Worm (Caenorhabditis elegans) whole organism, L3 larva: ENCODE results near the gene let-99.

Experiments used
- R02D3.7 ChIP-seq: fragments of 150-350 bp; optimal IDR thresholded peaks from 2 replicates; lab custom pipeline; 2014; ENCODE audit warnings: missing biosample characterization, missing genetic modification characterization
- ZK546.5 ChIP-seq: sonication (generic microtip); optimal IDR thresholded peaks from 2 replicates; lab custom pipeline; 2017; ENCODE audit warnings: missing biosample characterization, missing genetic modification characterization
- aly-2 ChIP-seq: fragments of 150-350 bp; optimal IDR thresholded peaks from 2 replicates; lab custom pipeline; 2014; ENCODE audit warnings: missing biosample characterization, missing genetic modification characterization
- ama-1 ChIP-seq: fragments of 150-350 bp; optimal IDR thresholded peaks from 2 replicates; lab custom pipeline; 2018
- ceh-16 ChIP-seq: sonication (generic microtip); optimal IDR thresholded peaks from 2 replicates; lab custom pipeline; 2017; ENCODE audit warnings: missing biosample characterization, missing genetic modification characterization
- ceh-28 ChIP-seq: fragments of 150-350 bp; optimal IDR thresholded peaks from 2 replicates; lab custom pipeline; 2014; ENCODE audit warnings: missing biosample characterization, missing genetic modification reagents, missing genetic modification characterization
- ceh-82 ChIP-seq: fragments of 150-350 bp; optimal IDR thresholded peaks from 2 replicates; lab custom pipeline; 2014; ENCODE audit warnings: missing biosample characterization, missing genetic modification characterization
- ceh-9 ChIP-seq: sonication (generic microtip); optimal IDR thresholded peaks from 2 replicates; lab custom pipeline; 2018; ENCODE audit warnings: missing biosample characterization, missing genetic modification characterization
- daf-12 ChIP-seq: fragments of 150-350 bp; optimal IDR thresholded peaks from 2 replicates; lab custom pipeline; 2014; ENCODE audit warnings: missing biosample characterization, missing genetic modification reagents, missing genetic modification characterization
- egl-27 ChIP-seq: sonication (generic microtip); optimal IDR thresholded peaks from 4 replicates; lab custom pipeline; 2017; ENCODE audit warnings: missing biosample characterization, missing genetic modification reagents, missing genetic modification characterization
- egl-5 ChIP-seq: fragments of 150-350 bp; optimal IDR thresholded peaks from 2 replicates; lab custom pipeline; 2017; ENCODE audit warnings: missing biosample characterization, missing genetic modification reagents, missing genetic modification characterization, inconsistent platforms
- elt-1 ChIP-seq: fragments of 150-350 bp; optimal IDR thresholded peaks from 2 replicates; lab custom pipeline; 2014; ENCODE audit warnings: missing biosample characterization, missing genetic modification characterization
- elt-2 ChIP-seq: sonication (generic microtip); optimal IDR thresholded peaks from 2 replicates; lab custom pipeline; 2016; ENCODE audit warnings: missing genetic modification reagents, mild to moderate bottlenecking, missing genetic modification characterization, missing compliant biosample characterization
- elt-3 ChIP-seq, 3 experiments: fragments of 150-350 bp in 1 of 3; sonication (generic microtip) in 2 of 3; optimal IDR thresholded peaks; 2 replicates in 2 of 3; 4 replicates in 1 of 3; lab custom pipeline; 2014 to 2017; ENCODE audit warnings: missing biosample characterization in 3 of 3, missing genetic modification characterization in 3 of 3
- eor-1 ChIP-seq, 2 experiments: fragments of 150-350 bp; optimal IDR thresholded peaks; 2 replicates each; lab custom pipeline; 2014 to 2018; ENCODE audit warnings: missing biosample characterization in 2 of 2, missing genetic modification characterization in 2 of 2
- fkh-10 ChIP-seq: sonication (generic microtip); optimal IDR thresholded peaks from 2 replicates; lab custom pipeline; 2017; ENCODE audit warnings: missing biosample characterization, missing genetic modification reagents, missing genetic modification characterization
- fkh-2 ChIP-seq: fragments of 150-350 bp; optimal IDR thresholded peaks from 2 replicates; lab custom pipeline; 2014; ENCODE audit warnings: missing biosample characterization, missing genetic modification reagents, missing genetic modification characterization
- fos-1 ChIP-seq: fragments of 150-350 bp; optimal IDR thresholded peaks from 2 replicates; lab custom pipeline; 2014; ENCODE audit warnings: missing biosample characterization, missing genetic modification characterization
- hmg-11 ChIP-seq: sonication (generic microtip); optimal IDR thresholded peaks from 2 replicates; lab custom pipeline; 2016; ENCODE audit warnings: missing genetic modification characterization, missing compliant biosample characterization
- jun-1 ChIP-seq: fragments of 150-350 bp; optimal IDR thresholded peaks from 2 replicates; lab custom pipeline; 2014; ENCODE audit warnings: missing biosample characterization, missing genetic modification reagents, missing genetic modification characterization
- lin-15B ChIP-seq: fragments of 150-350 bp; optimal IDR thresholded peaks from 2 replicates; lab custom pipeline; 2014; ENCODE audit warnings: missing biosample characterization, missing genetic modification characterization
- lin-39 ChIP-seq: fragments of 150-350 bp; optimal IDR thresholded peaks from 2 replicates; lab custom pipeline; 2018; ENCODE audit warnings: missing biosample characterization, missing genetic modification reagents, missing genetic modification characterization
- lsy-12 ChIP-seq: sonication (generic microtip); optimal IDR thresholded peaks from 2 replicates; lab custom pipeline; 2016; ENCODE audit warnings: mild to moderate bottlenecking, missing genetic modification characterization, missing compliant biosample characterization
- mdl-1 ChIP-seq: fragments of 150-350 bp; optimal IDR thresholded peaks from 2 replicates; lab custom pipeline; 2014; ENCODE audit warnings: missing biosample characterization, missing genetic modification characterization
- mml-1 ChIP-seq: fragments of 150-350 bp; sonication (generic microtip); optimal IDR thresholded peaks from 3 replicates; lab custom pipeline; 2014; ENCODE audit warnings: missing biosample characterization, missing genetic modification characterization
- nfya-1 ChIP-seq: sonication (generic microtip); optimal IDR thresholded peaks from 2 replicates; lab custom pipeline; 2017; ENCODE audit warnings: missing genetic modification characterization, mild to moderate bottlenecking, missing compliant biosample characterization, antibody characterized with exemption, moderate library complexity; ENCODE audit not compliant: insufficient read depth
- nhr-11 ChIP-seq: fragments of 150-350 bp; optimal IDR thresholded peaks from 2 replicates; lab custom pipeline; 2014; ENCODE audit warnings: missing biosample characterization, missing genetic modification characterization
- nhr-12 ChIP-seq: fragments of 150-350 bp; optimal IDR thresholded peaks from 2 replicates; lab custom pipeline; 2014; ENCODE audit warnings: missing biosample characterization, missing genetic modification characterization
- nhr-23 ChIP-seq: fragments of 150-350 bp; optimal IDR thresholded peaks from 2 replicates; lab custom pipeline; 2014; ENCODE audit warnings: missing biosample characterization, missing genetic modification reagents, missing genetic modification characterization
- nhr-237 ChIP-seq: fragments of 150-350 bp; optimal IDR thresholded peaks from 2 replicates; lab custom pipeline; 2014; ENCODE audit warnings: missing biosample characterization, missing genetic modification characterization
- nhr-25 ChIP-seq: sonication (generic microtip); optimal IDR thresholded peaks from 2 replicates; lab custom pipeline; 2017; ENCODE audit warnings: missing biosample characterization, missing genetic modification characterization
- nhr-28 ChIP-seq: fragments of 150-350 bp; optimal IDR thresholded peaks from 2 replicates; lab custom pipeline; 2014; ENCODE audit warnings: missing biosample characterization, missing genetic modification characterization
- nhr-43 ChIP-seq: sonication (generic microtip); optimal IDR thresholded peaks from 2 replicates; lab custom pipeline; 2016; ENCODE audit warnings: mild to moderate bottlenecking, missing genetic modification characterization, missing compliant biosample characterization; ENCODE audit not compliant: poor library complexity, severe bottlenecking
- nhr-67 ChIP-seq: fragments of 150-350 bp; optimal IDR thresholded peaks from 2 replicates; lab custom pipeline; 2014; ENCODE audit warnings: missing biosample characterization, missing genetic modification characterization
- nhr-76 ChIP-seq: fragments of 150-350 bp; sonication (generic microtip); optimal IDR thresholded peaks from 5 replicates; lab custom pipeline; 2014; ENCODE audit warnings: missing biosample characterization, missing genetic modification characterization
- nhr-77 ChIP-seq: fragments of 150-350 bp; optimal IDR thresholded peaks from 2 replicates; lab custom pipeline; 2014; ENCODE audit warnings: missing biosample characterization, missing genetic modification characterization
- pha-4 ChIP-seq: fragments of 150-350 bp; optimal IDR thresholded peaks from 2 replicates; lab custom pipeline; 2014; ENCODE audit warnings: missing biosample characterization, missing genetic modification reagents, missing genetic modification characterization
- pqm-1 ChIP-seq: fragments of 150-350 bp; optimal IDR thresholded peaks from 2 replicates; lab custom pipeline; 2017; ENCODE audit warnings: missing biosample characterization, missing genetic modification characterization, inconsistent platforms
- sea-2 ChIP-seq: fragments of 150-350 bp; sonication (generic microtip); optimal IDR thresholded peaks from 4 replicates; lab custom pipeline; 2014; ENCODE audit warnings: missing biosample characterization, missing genetic modification reagents, missing genetic modification characterization
- skn-1 ChIP-seq: fragments of 150-350 bp; optimal IDR thresholded peaks from 2 replicates; lab custom pipeline; 2014; ENCODE audit warnings: missing biosample characterization, missing genetic modification characterization
- snpc-4 ChIP-seq: fragments of 150-350 bp; optimal IDR thresholded peaks from 2 replicates; lab custom pipeline; 2014; ENCODE audit warnings: missing biosample characterization, missing genetic modification characterization
- tbx-2 ChIP-seq: sonication (generic microtip); optimal IDR thresholded peaks from 2 replicates; lab custom pipeline; 2016; ENCODE audit warnings: mild to moderate bottlenecking, missing genetic modification characterization, missing compliant biosample characterization
- unc-39 ChIP-seq: sonication (generic microtip); optimal IDR thresholded peaks from 4 replicates; lab custom pipeline; 2017; ENCODE audit warnings: missing biosample characterization, missing genetic modification characterization
- unc-62 ChIP-seq: fragments of 150-350 bp; sonication (generic microtip); optimal IDR thresholded peaks from 4 replicates; lab custom pipeline; 2014; ENCODE audit warnings: missing biosample characterization, missing genetic modification reagents, missing genetic modification characterization
- zag-1 ChIP-seq: fragments of 150-350 bp; optimal IDR thresholded peaks from 2 replicates; lab custom pipeline; 2014; ENCODE audit warnings: missing biosample characterization, missing genetic modification characterization
- ztf-11 ChIP-seq: fragments of 150-350 bp; optimal IDR thresholded peaks from 2 replicates; lab custom pipeline; 2014; ENCODE audit warnings: missing biosample characterization, missing genetic modification characterization
- ztf-4 ChIP-seq: fragments of 150-350 bp; optimal IDR thresholded peaks from 2 replicates; lab custom pipeline; 2014; ENCODE audit warnings: missing biosample characterization, missing genetic modification characterization

let-99 gene

ce11 chrIV:12594574-12594973, 26.9 kb downstream of the let-99 start:
- no peak for TF ChIP-seq unc-39 (tag; lab: Kevin White, UChicago)
- TF ChIP-seq nhr-11: no peak
- TF ChIP-seq lin-15B (tag; lab: Kevin White, UChicago): peak; percentile 46
- TF ChIP-seq fkh-2 (tag; lab: Kevin White, UChicago): no peak
- no peak for TF ChIP-seq ZK546.5 (tag; lab: Kevin White, UChicago)
- TF ChIP-seq sea-2 (GFP tag; lab: Kevin White, UChicago): no peak
- TF ChIP-seq mdl-1: no peak
- TF ChIP-seq snpc-4: peak; percentile 52
- TF ChIP-seq ceh-16 (tag; lab: Kevin White, UChicago): no peak
- TF ChIP-seq elt-3 (tag; optimal IDR thresholded peaks at IDR 0.05; lab: Kevin White, UChicago): no peak
- TF ChIP-seq unc-62 (GFP tag; lab: Kevin White, UChicago): no peak
- TF ChIP-seq nfya-1 (tag; lab: Kevin White, UChicago): peak; percentile 83
- TF ChIP-seq nhr-67 (tag; lab: Kevin White, UChicago): no peak
- no peak for TF ChIP-seq fkh-10
- peak; percentile 6 for TF ChIP-seq egl-27 (tag; lab: Kevin White, UChicago)
- no peak for TF ChIP-seq fos-1 (tag; lab: Kevin White, UChicago)
- TF ChIP-seq lin-39 (tag; lab: Kevin White, UChicago): peak; percentile 60
- no peak for TF ChIP-seq daf-12 (tag; lab: Kevin White, UChicago)
- no peak for TF ChIP-seq elt-1 (tag; lab: Kevin White, UChicago)
- TF ChIP-seq nhr-12 (tag; lab: Kevin White, UChicago): no peak
- TF ChIP-seq ceh-82 (tag; lab: Kevin White, UChicago): no peak
- TF ChIP-seq nhr-28 (tag; lab: Kevin White, UChicago): no peak
- TF ChIP-seq nhr-237 (tag; lab: Kevin White, UChicago): no peak
- TF ChIP-seq ama-1 (lab: Kevin White, UChicago): no peak
- TF ChIP-seq ceh-28: no peak
- TF ChIP-seq hmg-11 (tag; lab: Kevin White, UChicago): peak; percentile 91
- no peak for TF ChIP-seq zag-1
- TF ChIP-seq nhr-25 (tag; lab: Kevin White, UChicago): peak; percentile 11
- peak; percentile 53 for TF ChIP-seq lsy-12 (tag; lab: Kevin White, UChicago)
- TF ChIP-seq tbx-2 (tag; lab: Kevin White, UChicago): peak; percentile 43
- peak; percentile 19 for TF ChIP-seq nhr-23 (tag; lab: Kevin White, UChicago)
- TF ChIP-seq jun-1: peak; percentile 40
- no peak for TF ChIP-seq nhr-43 (tag; lab: Kevin White, UChicago)
- TF ChIP-seq nhr-77 (tag; lab: Kevin White, UChicago): no peak
- no peak for TF ChIP-seq ztf-11 (tag; lab: Kevin White, UChicago)
- peak; percentile 73 for TF ChIP-seq pha-4
- TF ChIP-seq eor-1 (tag; optimal IDR thresholded peaks at IDR 0.05; lab: Kevin White, UChicago): no peak
- no peak for TF ChIP-seq ztf-4
- TF ChIP-seq pqm-1 (tag; lab: Kevin White, UChicago): peak; percentile 26
- no peak for TF ChIP-seq egl-5 (tag; lab: Kevin White, UChicago)
- no peak for TF ChIP-seq ceh-9 (tag; lab: Kevin White, UChicago)
- peak; percentile 31 for TF ChIP-seq R02D3.7 (tag; lab: Kevin White, UChicago)
- no peak for TF ChIP-seq nhr-76 (tag; lab: Kevin White, UChicago)
- TF ChIP-seq skn-1 (tag; lab: Kevin White, UChicago): peak; percentile 7
- peak; percentile 62 for TF ChIP-seq elt-2 (tag; lab: Kevin White, UChicago)
- TF ChIP-seq aly-2 (tag; lab: Kevin White, UChicago): no peak
- no peak for TF ChIP-seq mml-1
- TF ChIP-seq, all 47 proteins: peak for 16
